Fruit fly (Drosophila melanogaster): ENCODE measurements around the gene CG6959.

DNA sequence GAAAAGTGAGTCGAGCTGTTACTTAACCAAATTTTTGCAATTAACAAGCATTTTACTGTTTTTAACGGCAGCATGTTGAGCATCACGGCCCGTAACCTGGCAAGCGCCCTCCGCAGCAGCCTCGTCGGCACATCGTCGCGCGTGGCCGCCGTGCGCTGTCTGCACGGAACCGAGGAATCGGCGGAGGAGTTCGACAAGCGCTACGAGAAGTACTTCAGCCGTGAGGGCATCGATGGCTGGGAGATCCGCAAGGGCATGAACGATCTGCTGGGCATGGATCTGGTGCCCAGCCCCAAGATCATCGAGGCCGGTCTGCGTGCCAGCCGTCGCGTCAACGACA, 49.6 kb downstream of the CG6959 start:
- TF ChIP-seq CG8478 (optimal IDR thresholded peaks at IDR 0.05) (no peak), CTCF (optimal IDR thresholded peaks at IDR 0.05) (no peak)

All from S2 (cell line).